Fruit fly (Drosophila melanogaster) Kc167 (cell line): ENCODE results near the gene Fit2.

Experiments
- Sin3A ChIP-seq: fragments of >200 bp; optimal IDR thresholded peaks from 2 replicates; lab custom pipeline; 2018; ENCODE audit warnings: missing external identifiers
- psq ChIP-seq: fragments of >200 bp; optimal IDR thresholded peaks from 2 replicates; lab custom pipeline; 2017; ENCODE audit warnings: missing external identifiers
- ttk ChIP-seq: sonication (Bioruptor generic); optimal IDR thresholded peaks from 2 replicates; lab custom pipeline; 2017; ENCODE audit warnings: missing external identifiers

DNA sequence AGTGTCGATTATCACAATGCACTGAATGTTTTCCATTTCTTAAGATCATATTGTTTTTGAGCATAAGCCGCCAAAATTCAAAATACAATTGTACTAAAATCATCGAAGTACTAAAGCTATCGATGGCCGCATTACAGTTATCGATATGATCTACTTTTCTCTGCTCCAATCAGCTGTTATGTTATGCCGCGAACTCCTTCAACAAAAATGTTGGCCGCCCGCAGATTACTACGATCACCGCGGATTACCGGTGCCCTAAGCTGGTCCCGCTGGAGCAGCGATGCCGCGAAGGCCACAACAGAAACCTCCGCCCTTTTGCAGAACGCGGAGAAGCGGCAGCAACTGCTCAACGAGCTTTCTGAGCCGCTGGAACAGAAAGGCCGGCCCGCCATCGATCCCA, 11.4 kb downstream of the Fit2 start, which contains the start of gene beg:
- TF ChIP-seq Sin3A (lab: Kevin White, UChicago), result no peak
- no peak for TF ChIP-seq psq
- TF ChIP-seq ttk (lab: Kevin White, UChicago), result no peak
